Worm (Caenorhabditis elegans) whole organism, mixed stage, embryonic: Measurements from ENCODE around the gene ZK666.1.

Experiments used
- M03D4.4 ChIP-seq: sonication (generic microtip); optimal IDR thresholded peaks from 2 replicates; lab custom pipeline; 2017; ENCODE audit warnings: mild to moderate bottlenecking, missing genetic modification characterization, missing compliant biosample characterization
- bed-3 ChIP-seq: fragments of 200-800 bp; sonication (Bioruptor generic); optimal IDR thresholded peaks from 3 replicates; lab custom pipeline; 2018; ENCODE audit warnings: mild to moderate bottlenecking, missing genetic modification characterization, moderate library complexity, missing compliant biosample characterization
- ces-1 ChIP-seq: fragments of 150-350 bp; optimal IDR thresholded peaks from 2 replicates; lab custom pipeline; 2014; ENCODE audit warnings: missing biosample characterization, missing genetic modification reagents, missing genetic modification characterization
- mep-1 ChIP-seq: fragments of 150-350 bp; optimal IDR thresholded peaks from 2 replicates; lab custom pipeline; 2017; ENCODE audit warnings: missing biosample characterization, missing genetic modification reagents, missing genetic modification characterization, inconsistent platforms
- nhr-12 ChIP-seq: fragments of 150-350 bp; optimal IDR thresholded peaks from 2 replicates; lab custom pipeline; 2014; ENCODE audit warnings: missing biosample characterization, missing genetic modification characterization
- pha-4 ChIP-seq: fragments of 150-350 bp; optimal IDR thresholded peaks from 2 replicates; lab custom pipeline; 2018; ENCODE audit warnings: missing biosample characterization, missing genetic modification reagents, missing genetic modification characterization
- sptf-1 ChIP-seq: sonication (generic microtip); optimal IDR thresholded peaks from 2 replicates; lab custom pipeline; 2017; ENCODE audit warnings: mild to moderate bottlenecking, missing genetic modification characterization, moderate library complexity, missing compliant biosample characterization

DNA sequence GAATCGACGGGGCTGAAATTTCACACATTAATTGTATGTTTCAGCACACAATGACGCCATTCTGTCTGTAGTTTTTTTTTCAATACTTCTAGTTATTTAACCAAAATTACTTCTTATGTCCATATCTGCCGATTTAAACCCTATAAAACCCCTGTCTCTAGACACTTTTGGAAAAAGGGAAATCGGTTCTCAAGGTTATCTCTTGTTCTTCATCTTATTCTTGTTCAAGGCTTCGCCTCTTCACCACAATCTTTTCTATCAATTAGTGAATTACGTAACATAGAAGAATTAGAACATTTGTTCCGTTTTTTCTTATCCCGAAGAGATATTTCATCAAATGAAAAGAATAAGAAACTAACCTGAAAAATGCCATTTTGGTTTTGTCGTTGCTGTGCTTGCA is 29.5 kb upstream of the ZK666.1 start:
- no peak for TF ChIP-seq nhr-12
- no peak for TF ChIP-seq ces-1
- TF ChIP-seq M03D4.4, result no peak
- no peak for TF ChIP-seq pha-4 (tag; lab: Kevin White, UChicago)
- no peak for TF ChIP-seq mep-1
- no peak for TF ChIP-seq sptf-1 (tag; lab: Kevin White, UChicago)
- no peak for TF ChIP-seq bed-3 (GFP tag; lab: Kevin White, UChicago)
